Worm (Caenorhabditis elegans) whole organism, mixed stage, embryonic: ENCODE measurements around the gene npp-20.

ENCODE experiments used
- ceh-83 ChIP-seq: fragments of 200-800 bp; sonication (Bioruptor generic); optimal IDR thresholded peaks from 2 replicates; lab custom pipeline; 2018; ENCODE audit warnings: mild to moderate bottlenecking, missing genetic modification characterization, missing compliant biosample characterization
- ces-1 ChIP-seq: fragments of 150-350 bp; optimal IDR thresholded peaks from 2 replicates; lab custom pipeline; 2014; ENCODE audit warnings: missing biosample characterization, missing genetic modification reagents, missing genetic modification characterization
- drap-1 ChIP-seq: fragments of 200-800 bp; sonication (Bioruptor generic); optimal IDR thresholded peaks from 3 replicates; lab custom pipeline; 2018; ENCODE audit warnings: mild to moderate bottlenecking, missing genetic modification characterization, missing compliant biosample characterization
- elt-3 ChIP-seq: fragments of 150-350 bp; optimal IDR thresholded peaks from 2 replicates; lab custom pipeline; 2014; ENCODE audit warnings: missing biosample characterization, missing genetic modification characterization
- lin-13 ChIP-seq: fragments of 150-350 bp; optimal IDR thresholded peaks from 2 replicates; lab custom pipeline; 2014; ENCODE audit warnings: missing biosample characterization, missing genetic modification characterization
- mep-1 ChIP-seq: fragments of 150-350 bp; optimal IDR thresholded peaks from 2 replicates; lab custom pipeline; 2017; ENCODE audit warnings: missing biosample characterization, missing genetic modification reagents, missing genetic modification characterization, inconsistent platforms
- nhr-12 ChIP-seq: fragments of 150-350 bp; optimal IDR thresholded peaks from 2 replicates; lab custom pipeline; 2014; ENCODE audit warnings: missing biosample characterization, missing genetic modification characterization
- nhr-237 ChIP-seq: fragments of 150-350 bp; optimal IDR thresholded peaks from 2 replicates; lab custom pipeline; 2014; ENCODE audit warnings: missing biosample characterization, missing genetic modification characterization
- nhr-28 ChIP-seq: fragments of 150-350 bp; optimal IDR thresholded peaks from 2 replicates; lab custom pipeline; 2014; ENCODE audit warnings: missing biosample characterization, missing genetic modification characterization
- nhr-76 ChIP-seq: sonication (generic microtip); optimal IDR thresholded peaks from 2 replicates; lab custom pipeline; 2017; ENCODE audit warnings: missing biosample characterization, missing genetic modification characterization
- pha-4 ChIP-seq: fragments of 150-350 bp; optimal IDR thresholded peaks from 2 replicates; lab custom pipeline; 2018; ENCODE audit warnings: missing biosample characterization, missing genetic modification reagents, missing genetic modification characterization
- sptf-1 ChIP-seq: sonication (generic microtip); optimal IDR thresholded peaks from 2 replicates; lab custom pipeline; 2017; ENCODE audit warnings: mild to moderate bottlenecking, missing genetic modification characterization, moderate library complexity, missing compliant biosample characterization
- unc-39 ChIP-seq: fragments of 150-350 bp; optimal IDR thresholded peaks from 2 replicates; lab custom pipeline; 2014; ENCODE audit warnings: missing biosample characterization, missing genetic modification characterization
- ztf-11 ChIP-seq: fragments of 150-350 bp; optimal IDR thresholded peaks from 2 replicates; lab custom pipeline; 2014; ENCODE audit warnings: missing biosample characterization, missing genetic modification characterization

ce11 chrIV:1469093-1469492 is 26.7 kb downstream of the npp-20 start:
- TF ChIP-seq nhr-76 (tag; lab: Kevin White, UChicago): no peak
- no peak for TF ChIP-seq ces-1 (GFP tag; lab: Kevin White, UChicago)
- no peak for TF ChIP-seq lin-13 (tag; lab: Kevin White, UChicago)
- no peak for TF ChIP-seq sptf-1 (tag; lab: Kevin White, UChicago)
- no peak for TF ChIP-seq ztf-11 (tag; lab: Kevin White, UChicago)
- no peak for TF ChIP-seq ceh-83
- no peak for TF ChIP-seq nhr-12 (tag; lab: Kevin White, UChicago)
- no peak for TF ChIP-seq pha-4 (tag; lab: Kevin White, UChicago)
- TF ChIP-seq elt-3 (tag; lab: Kevin White, UChicago): no peak
- TF ChIP-seq nhr-28 (tag; lab: Kevin White, UChicago): no peak
- no peak for TF ChIP-seq mep-1 (tag; lab: Kevin White, UChicago)
- no peak for TF ChIP-seq drap-1 (GFP tag; lab: Kevin White, UChicago)
- TF ChIP-seq nhr-237 (tag; lab: Kevin White, UChicago): no peak
- TF ChIP-seq unc-39 (tag; lab: Kevin White, UChicago): no peak
